Worm (Caenorhabditis elegans) whole organism, late embryonic: ENCODE results near the gene C06A12.19.

Experiments used
- T23F11.4 ChIP-seq: fragments of 200-800 bp; sonication (Bioruptor generic); optimal IDR thresholded peaks from 2 replicates; lab custom pipeline; 2018; ENCODE audit warnings: mild to moderate bottlenecking, missing genetic modification characterization, missing compliant biosample characterization
- Y22D7AL.16 ChIP-seq: sonication (generic microtip); optimal IDR thresholded peaks from 2 replicates; lab custom pipeline; 2016; ENCODE audit warnings: missing genetic modification characterization, missing compliant biosample characterization
- ama-1 ChIP-seq: fragments of 150-350 bp; optimal IDR thresholded peaks from 2 replicates; lab custom pipeline; 2014
- ceh-24 ChIP-seq: sonication (generic microtip); optimal IDR thresholded peaks from 2 replicates; lab custom pipeline; 2016; ENCODE audit warnings: mild to moderate bottlenecking, missing genetic modification characterization, missing compliant biosample characterization
- ceh-30 ChIP-seq: fragments of 150-350 bp; optimal IDR thresholded peaks from 2 replicates; lab custom pipeline; 2014; ENCODE audit warnings: missing biosample characterization, missing genetic modification characterization
- ceh-9 ChIP-seq: sonication (generic microtip); optimal IDR thresholded peaks from 2 replicates; lab custom pipeline; 2016; ENCODE audit warnings: mild to moderate bottlenecking, missing genetic modification characterization, inconsistent platforms, missing compliant biosample characterization
- fax-1 ChIP-seq: sonication (generic microtip); optimal IDR thresholded peaks from 2 replicates; lab custom pipeline; 2016; ENCODE audit warnings: missing genotype, missing genetic modification characterization, missing compliant biosample characterization
- fkh-6 ChIP-seq: sonication (generic microtip); optimal IDR thresholded peaks from 2 replicates; lab custom pipeline; 2016; ENCODE audit warnings: missing genetic modification characterization, missing compliant biosample characterization
- nhr-11 ChIP-seq: fragments of 150-350 bp; optimal IDR thresholded peaks from 2 replicates; lab custom pipeline; 2014; ENCODE audit warnings: missing biosample characterization, missing genetic modification characterization
- npax-4 ChIP-seq: sonication (generic microtip); optimal IDR thresholded peaks from 2 replicates; lab custom pipeline; 2016; ENCODE audit warnings: missing genetic modification characterization, missing compliant biosample characterization
- pqm-1 ChIP-seq: sonication (generic microtip); optimal IDR thresholded peaks from 2 replicates; lab custom pipeline; 2016; ENCODE audit warnings: missing genetic modification characterization, missing compliant biosample characterization
- pros-1 ChIP-seq: fragments of 150-350 bp; optimal IDR thresholded peaks from 2 replicates; lab custom pipeline; 2014; ENCODE audit warnings: missing biosample characterization, missing genetic modification reagents, missing genetic modification characterization
- zip-5 ChIP-seq: sonication (generic microtip); optimal IDR thresholded peaks from 2 replicates; lab custom pipeline; 2016; ENCODE audit warnings: missing genetic modification characterization, missing compliant biosample characterization

- TF ChIP-seq Y22D7AL.16 (tag; lab: Kevin White, UChicago) (no peak), nhr-11 (tag; lab: Kevin White, UChicago) (no peak), pqm-1 (tag; lab: Kevin White, UChicago) (no peak), fkh-6 (no peak), ceh-24 (tag; lab: Kevin White, UChicago) (no peak), pros-1 (no peak), zip-5 (no peak), npax-4 (tag; lab: Kevin White, UChicago) (no peak), fax-1 (no peak), T23F11.4 (GFP tag; lab: Kevin White, UChicago) (no peak), ceh-30 (no peak), ceh-9 (tag; lab: Kevin White, UChicago) (no peak), ama-1 (no peak)
Observed at ce11 chrIV:17473034-17473433, 33.1 kb upstream of the C06A12.19 start, which contains the start of gene gba-3.
